Fruit fly (Drosophila melanogaster): ENCODE data around the gene CG16888.

The CG16888 gene

dm6 chr2L:13793405-13793804 is 19.7 kb downstream of the CG16888 start, which contains the start of gene Sec71 (continued):
- no peak for TF ChIP-seq tx (GFP tag; optimal IDR thresholded peaks at IDR 0.05)
- no peak for TF ChIP-seq Dfd (GFP tag; optimal IDR thresholded peaks at IDR 0.05)
- TF ChIP-seq Hr51 (GFP tag; optimal IDR thresholded peaks at IDR 0.05): no peak
- no peak for TF ChIP-seq CG8388 (GFP tag; optimal IDR thresholded peaks at IDR 0.05)
- TF ChIP-seq C15 (GFP tag; IDR thresholded peaks at IDR 0.05): no peak
- no peak for TF ChIP-seq lmd (GFP tag; IDR thresholded peaks at IDR 0.05)
- TF ChIP-seq CG2875 (GFP tag; optimal IDR thresholded peaks at IDR 0.05): no peak
- TF ChIP-seq CG18262 (tag; optimal IDR thresholded peaks at IDR 0.05): no peak
- TF ChIP-seq ato (GFP tag; IDR thresholded peaks at IDR 0.05; ENCODE audit: partially characterized antibody): no peak
- no peak for TF ChIP-seq p53 (GFP tag; optimal IDR thresholded peaks at IDR 0.05)
- no peak for TF ChIP-seq CG12299 (tag; optimal IDR thresholded peaks at IDR 0.05)
- TF ChIP-seq Med (GFP tag): peak; percentile 85
- TF ChIP-seq dan (GFP tag; IDR thresholded peaks at IDR 0.05): no peak
- no peak for TF ChIP-seq Vsx1 (GFP tag; optimal IDR thresholded peaks at IDR 0.05)
- peak; percentile 21 for TF ChIP-seq phol (tag; optimal IDR thresholded peaks at IDR 0.05)
- no peak for TF ChIP-seq CG16813 (GFP tag; IDR thresholded peaks at IDR 0.05; ENCODE audit: partially characterized antibody)
- TF ChIP-seq CG6272 (GFP tag; IDR thresholded peaks at IDR 0.05): no peak
- peak; percentile 27 for TF ChIP-seq Lhr (GFP tag; optimal IDR thresholded peaks at IDR 0.05)
- no peak for TF ChIP-seq en (GFP tag; optimal IDR thresholded peaks at IDR 0.05)
- no peak for TF ChIP-seq pan (optimal IDR thresholded peaks at IDR 0.05)
- TF ChIP-seq pan (GFP tag; optimal IDR thresholded peaks at IDR 0.05 in 1 of 2, IDR thresholded peaks at IDR 0.05 in 1 of 2): no peak
- TF ChIP-seq Dad (GFP tag; optimal IDR thresholded peaks at IDR 0.05): no peak
- TF ChIP-seq gfzf (GFP tag; optimal IDR thresholded peaks at IDR 0.05): peak; percentile 89
- no peak for TF ChIP-seq gsb-n (tag; optimal IDR thresholded peaks at IDR 0.05)
- TF ChIP-seq slp2 (GFP tag; optimal IDR thresholded peaks at IDR 0.05): no peak
- TF ChIP-seq D (optimal IDR thresholded peaks at IDR 0.05): no peak
- no peak for TF ChIP-seq D (GFP tag; optimal IDR thresholded peaks at IDR 0.05)
- no peak for TF ChIP-seq klu (GFP tag; IDR thresholded peaks at IDR 0.05)
- TF ChIP-seq Nf-YC (tag; optimal IDR thresholded peaks at IDR 0.05): no peak
- no peak for TF ChIP-seq CG17568 (GFP tag; optimal IDR thresholded peaks at IDR 0.05)
- no peak for TF ChIP-seq lov (optimal IDR thresholded peaks at IDR 0.05)
- no peak for TF ChIP-seq lov (GFP tag; IDR thresholded peaks at IDR 0.05)
- no peak for TF ChIP-seq Mad (GFP tag; optimal IDR thresholded peaks at IDR 0.05)
- TF ChIP-seq ap (GFP tag; IDR thresholded peaks at IDR 0.05): no peak
- no peak for TF ChIP-seq Hsf (GFP tag; optimal IDR thresholded peaks at IDR 0.05)
- no peak for TF ChIP-seq gem (tag; optimal IDR thresholded peaks at IDR 0.05)
- TF ChIP-seq pum (GFP tag; optimal IDR thresholded peaks at IDR 0.05): no peak
- TF ChIP-seq Dp (GFP tag; optimal IDR thresholded peaks at IDR 0.05): peak; percentile 68
- no peak for TF ChIP-seq slou (GFP tag; optimal IDR thresholded peaks at IDR 0.05)
- TF ChIP-seq dimm (GFP tag; IDR thresholded peaks at IDR 0.05): no peak
- no peak for TF ChIP-seq CG9817 (tag; optimal IDR thresholded peaks at IDR 0.05)
- TF ChIP-seq CG30403 (GFP tag; optimal IDR thresholded peaks at IDR 0.05): peak; percentile 2
- TF ChIP-seq HLH54F (GFP tag; optimal IDR thresholded peaks at IDR 0.05): no peak
- no peak for TF ChIP-seq ind (GFP tag; optimal IDR thresholded peaks at IDR 0.05)
- peak; percentile 90 for TF ChIP-seq Ets65A (GFP tag)
- no peak for TF ChIP-seq Tbp (GFP tag; optimal IDR thresholded peaks at IDR 0.05)
- no peak for TF ChIP-seq HmgD (GFP tag; optimal IDR thresholded peaks at IDR 0.05)
- TF ChIP-seq CG6254 (GFP tag; optimal IDR thresholded peaks at IDR 0.05): no peak
- no peak for TF ChIP-seq CG1603 (tag; optimal IDR thresholded peaks at IDR 0.05)
- TF ChIP-seq CkIIα-i1 (GFP tag; IDR thresholded peaks at IDR 0.05): no peak
- TF ChIP-seq wdn (GFP tag; IDR thresholded peaks at IDR 0.05): no peak
- TF ChIP-seq CG18476 (GFP tag; optimal IDR thresholded peaks at IDR 0.05): no peak
- no peak for TF ChIP-seq CG1602 (GFP tag; optimal IDR thresholded peaks at IDR 0.05)

Data from whole organism, embryonic.